Fruit fly (Drosophila melanogaster): Measurements from ENCODE around the gene CG3407.

Gene CG3407

dm6 chr2L:3858118-3858517, 44.9 kb upstream of the CG3407 start:
- TF ChIP-seq CG6689 (GFP tag; IDR thresholded peaks at IDR 0.05), result 0 out of 2 replicates have a peak, but pooled peaks have one; percentile 37
- 0 out of 3 replicates have a peak, but pooled peaks have one; percentile 10 for TF ChIP-seq CG17361 (GFP tag; IDR thresholded peaks at IDR 0.05)
- peak; percentile 48 for TF ChIP-seq dmrt11E (tag; optimal IDR thresholded peaks at IDR 0.05)
- TF ChIP-seq unc-4 (GFP tag; IDR thresholded peaks at IDR 0.05; ENCODE audit: partially characterized antibody), result no peak
- TF ChIP-seq sens (GFP tag), result peak; percentile 77
- peak; percentile 14 for TF ChIP-seq CG11504 (tag; optimal IDR thresholded peaks at IDR 0.05)
- 0 out of 3 replicates have a peak, but pooled peaks have one; percentile 22 for TF ChIP-seq row (GFP tag; IDR thresholded peaks at IDR 0.05)
- TF ChIP-seq CG5953 (GFP tag; IDR thresholded peaks at IDR 0.05), result no peak
- TF ChIP-seq CG12391 (tag; optimal IDR thresholded peaks at IDR 0.05), result peak; percentile 1
- TF ChIP-seq lola (GFP tag; optimal IDR thresholded peaks at IDR 0.05), result peak in 1 of 3 experiments; percentile 7
- TF ChIP-seq CG11695 (GFP tag; IDR thresholded peaks at IDR 0.05), result peak; percentile 34; the same call in 1 of the 3 replicates
- TF ChIP-seq CG12744 (GFP tag; optimal IDR thresholded peaks at IDR 0.05), result no peak
- TF ChIP-seq gem (tag; optimal IDR thresholded peaks at IDR 0.05), result peak; percentile 42
- no peak for TF ChIP-seq CG17568 (GFP tag; optimal IDR thresholded peaks at IDR 0.05)
- TF ChIP-seq CG1647 (GFP tag; optimal IDR thresholded peaks at IDR 0.05), result no peak
- TF ChIP-seq phol (tag; optimal IDR thresholded peaks at IDR 0.05), result peak; percentile 32
- peak; percentile 20; the same call in 1 of the 2 replicates for TF ChIP-seq sisA (GFP tag; IDR thresholded peaks at IDR 0.05)
- TF ChIP-seq zen (tag; optimal IDR thresholded peaks at IDR 0.05), result peak; percentile 9
- no peak for TF ChIP-seq CG3847 (GFP tag; IDR thresholded peaks at IDR 0.05)
- TF ChIP-seq CG11560 (tag; IDR thresholded peaks at IDR 0.05), result no peak
- no peak for TF ChIP-seq ase (GFP tag; IDR thresholded peaks at IDR 0.05)
- TF ChIP-seq Nf-YA (GFP tag; IDR thresholded peaks at IDR 0.05), result no peak
- no peak for TF ChIP-seq Asciz (GFP tag; optimal IDR thresholded peaks at IDR 0.05)
- TF ChIP-seq CG8478 (optimal IDR thresholded peaks at IDR 0.05), result no peak
- TF ChIP-seq ac (GFP tag; optimal IDR thresholded peaks at IDR 0.05), result no peak
- TF ChIP-seq klu (GFP tag; IDR thresholded peaks at IDR 0.05), result no peak
- no peak for TF ChIP-seq jumu (GFP tag; optimal IDR thresholded peaks at IDR 0.05)
- TF ChIP-seq prd (optimal IDR thresholded peaks at IDR 0.05), result no peak
- peak; percentile 63; the same call in 2 of the 3 replicates for TF ChIP-seq prd (GFP tag; IDR thresholded peaks at IDR 0.05)
- peak; percentile 0 for TF ChIP-seq CG4424 (GFP tag; optimal IDR thresholded peaks at IDR 0.05)
- TF ChIP-seq H2.0 (GFP tag; IDR thresholded peaks at IDR 0.05), result peak; percentile 13; the same call in 1 of the 2 replicates
- peak; percentile 8 to 34 for TF ChIP-seq bsh (GFP tag; optimal IDR thresholded peaks at IDR 0.05)
- TF ChIP-seq Oli (tag; optimal IDR thresholded peaks at IDR 0.05), result no peak
- TF ChIP-seq CG30431 (GFP tag; optimal IDR thresholded peaks at IDR 0.05), result no peak
- peak; percentile 38 for TF ChIP-seq CG10979 (tag; optimal IDR thresholded peaks at IDR 0.05)
- peak; percentile 45; the same call in 1 of the 2 replicates for TF ChIP-seq Xrp1 (GFP tag; IDR thresholded peaks at IDR 0.05)
- TF ChIP-seq gt (GFP tag; IDR thresholded peaks at IDR 0.05), result no peak
- TF ChIP-seq Sox102F (GFP tag; optimal IDR thresholded peaks at IDR 0.05), result peak; percentile 6
- no peak for TF ChIP-seq CTCF (GFP tag; optimal IDR thresholded peaks at IDR 0.05)
- TF ChIP-seq CG13775 (GFP tag; optimal IDR thresholded peaks at IDR 0.05), result peak; percentile 2
- TF ChIP-seq unpg (GFP tag; optimal IDR thresholded peaks at IDR 0.05), result peak; percentile 23
- no peak for TF ChIP-seq Neu2 (GFP tag; optimal IDR thresholded peaks at IDR 0.05; ENCODE audit: borderline replicate concordance)
- TF ChIP-seq dpn (GFP tag; optimal IDR thresholded peaks at IDR 0.05), result no peak
- TF ChIP-seq CG17612 (GFP tag; IDR thresholded peaks at IDR 0.05), result no peak
- TF ChIP-seq CG31441 (GFP tag; IDR thresholded peaks at IDR 0.05), result 0 out of 2 replicates have a peak, but pooled peaks have one; percentile 21
- TF ChIP-seq CG1603 (tag; optimal IDR thresholded peaks at IDR 0.05), result peak; percentile 37
- TF ChIP-seq CG14965 (GFP tag; optimal IDR thresholded peaks at IDR 0.05; ENCODE audit: borderline replicate concordance), result no peak
- TF ChIP-seq CG13424 (tag; optimal IDR thresholded peaks at IDR 0.05), result no peak
- no peak for TF ChIP-seq ham (GFP tag; IDR thresholded peaks at IDR 0.05)
- TF ChIP-seq Med (GFP tag), result peak; percentile 49
- TF ChIP-seq CG12219 (GFP tag; optimal IDR thresholded peaks at IDR 0.05), result no peak
- TF ChIP-seq CG9609 (GFP tag; optimal IDR thresholded peaks at IDR 0.05), result no peak

All from whole organism, embryonic.